Worm (Caenorhabditis elegans) whole organism, midembryonic: ENCODE data around the gene H19J13.2.

Source experiments
- cog-1 ChIP-seq: sonication (generic microtip); optimal IDR thresholded peaks from 2 replicates; lab custom pipeline; 2016; ENCODE audit warnings: missing genetic modification characterization, missing compliant biosample characterization
- flt-1 ChIP-seq: fragments of 200-800 bp; sonication (Bioruptor generic); IDR thresholded peaks from 2 replicates; pipeline ENCODE4 v1.3.6; 2022; ENCODE audit warnings: missing genetic modification characterization, missing compliant biosample characterization
- klf-2 ChIP-seq: fragments of 200-800 bp; sonication (Bioruptor generic); conservative IDR thresholded peaks from 2 replicates; pipeline ENCODE4 v1.3.6; 2022; ENCODE audit warnings: missing genetic modification reagents, missing genetic modification characterization, missing compliant biosample characterization
- med-1 ChIP-seq: sonication (generic microtip); optimal IDR thresholded peaks from 2 replicates; lab custom pipeline; 2017; ENCODE audit warnings: missing genetic modification characterization, mild to moderate bottlenecking, missing compliant biosample characterization, antibody characterized with exemption, missing genetic modification reagents; ENCODE audit not compliant: insufficient read depth
- tab-1 ChIP-seq: fragments of 200-800 bp; sonication (Bioruptor generic); IDR thresholded peaks from 2 replicates; pipeline ENCODE4 v1.3.6; 2022; ENCODE audit warnings: missing genetic modification characterization, missing compliant biosample characterization
- ztf-23 ChIP-seq: fragments of 200-800 bp; sonication (Bioruptor generic); IDR thresholded peaks from 2 replicates; pipeline ENCODE4 v1.3.6; 2022; ENCODE audit warnings: missing genetic modification reagents, missing genetic modification characterization, missing compliant biosample characterization
- ztf-29 ChIP-seq: fragments of 200-800 bp; sonication (Bioruptor generic); IDR thresholded peaks from 2 replicates; pipeline ENCODE4 v1.3.6; 2022; ENCODE audit warnings: missing genetic modification reagents, missing genetic modification characterization, missing compliant biosample characterization

ce11 chrX:12275577-12275976, 1.8 kb upstream of the H19J13.2 start, which contains the start of gene C04B4.6:
- no peak for TF ChIP-seq med-1 (GFP tag; lab: Kevin White, UChicago)
- no peak for TF ChIP-seq tab-1 (GFP tag; lab: Robert Waterston, UW)
- no peak for TF ChIP-seq ztf-23 (GFP tag; lab: Robert Waterston, UW)
- no peak for TF ChIP-seq flt-1 (GFP tag; lab: Robert Waterston, UW)
- TF ChIP-seq klf-2 (GFP tag; lab: Robert Waterston, UW): no peak
- no peak for TF ChIP-seq ztf-29 (GFP tag; lab: Robert Waterston, UW)
- TF ChIP-seq cog-1 (tag; lab: Kevin White, UChicago): no peak
